Worm (Caenorhabditis elegans): ENCODE measurements around the gene flp-10.

The flp-10 gene

ce11 chrIV:7845585-7845984 lies 23.1 kb upstream of the flp-10 start:
- TF ChIP-seq duxl-1 (tag; optimal IDR thresholded peaks at IDR 0.05; ENCODE audit: poor library complexity) (no peak), zip-2 (tag; optimal IDR thresholded peaks at IDR 0.05) (no peak), daf-12 (tag; optimal IDR thresholded peaks at IDR 0.05) (no peak), mdl-1 (tag; optimal IDR thresholded peaks at IDR 0.05) (peak; percentile 56 to 86), F10B5.3 (tag; optimal IDR thresholded peaks at IDR 0.05) (peak; percentile 46), F37D6.2 (tag; optimal IDR thresholded peaks at IDR 0.05) (peak; percentile 51), lin-39 (tag; optimal IDR thresholded peaks at IDR 0.05) (no peak), mep-1 (tag; optimal IDR thresholded peaks at IDR 0.05) (peak; percentile 89), pqm-1 (tag; optimal IDR thresholded peaks at IDR 0.05) (no peak), nhr-111 (GFP tag; optimal IDR thresholded peaks at IDR 0.05) (peak; percentile 13), nhr-76 (tag; optimal IDR thresholded peaks at IDR 0.05) (no peak), daf-16 (GFP tag; optimal IDR thresholded peaks at IDR 0.05) (peak; percentile 25 to 57), daf-16 (tag; optimal IDR thresholded peaks at IDR 0.05) (peak; percentile 72), lsy-2 (tag; optimal IDR thresholded peaks at IDR 0.05) (peak; percentile 29 to 74), attf-4 (tag; optimal IDR thresholded peaks at IDR 0.05) (no peak), ceh-44 (GFP tag; IDR thresholded peaks at IDR 0.05) (no peak; the same call in 1 of the 2 replicates), lin-38 (GFP tag; IDR thresholded peaks at IDR 0.05) (peak; percentile 49), aha-1 (tag) (peak; percentile 99), hlh-11 (tag; optimal IDR thresholded peaks at IDR 0.05) (peak; percentile 92), nhr-102 (tag; optimal IDR thresholded peaks at IDR 0.05) (peak; percentile 52), F49E8.2 (tag; optimal IDR thresholded peaks at IDR 0.05; ENCODE audit: borderline replicate concordance) (no peak), cey-2 (tag; optimal IDR thresholded peaks at IDR 0.05; ENCODE audit: borderline replicate concordance, insufficient read depth) (no peak), nhr-77 (tag; optimal IDR thresholded peaks at IDR 0.05) (peak; percentile 37), lir-3 (tag; optimal IDR thresholded peaks at IDR 0.05) (no peak), dve-1 (tag; optimal IDR thresholded peaks at IDR 0.05; ENCODE audit: insufficient read depth) (peak; percentile 77), ZK337.2 (GFP tag; IDR thresholded peaks at IDR 0.05) (0 out of 2 replicates have a peak, but pooled peaks have one; percentile 53), pha-4 (GFP tag; IDR thresholded peaks at IDR 0.05) (peak; percentile 22; the same call in 1 of the 2 replicates), pha-4 (tag; optimal IDR thresholded peaks at IDR 0.05) (no peak), nhr-25 (tag; optimal IDR thresholded peaks at IDR 0.05; ENCODE audit: borderline replicate concordance, insufficient read depth) (peak; percentile 73), egl-27 (tag; optimal IDR thresholded peaks at IDR 0.05) (no peak), hmg-1.1 (GFP tag; IDR thresholded peaks at IDR 0.05) (peak; percentile 88), Y5F2A.4 (GFP tag; optimal IDR thresholded peaks at IDR 0.05) (no peak), zag-1 (tag; optimal IDR thresholded peaks at IDR 0.05) (peak; percentile 52), tag-97 (GFP tag; IDR thresholded peaks at IDR 0.05) (no peak), set-16 (GFP tag; IDR thresholded peaks at IDR 0.05) (peak; percentile 82), ceh-62 (tag; optimal IDR thresholded peaks at IDR 0.05) (no peak), dmd-9 (GFP tag; IDR thresholded peaks at IDR 0.05) (no peak), skn-1 (tag; optimal IDR thresholded peaks at IDR 0.05) (no peak), spr-3 (GFP tag; optimal IDR thresholded peaks at IDR 0.05) (no peak), ces-1 (GFP tag; optimal IDR thresholded peaks at IDR 0.05) (no peak), vab-7 (GFP tag; IDR thresholded peaks at IDR 0.05) (no peak), lin-29 (GFP tag; IDR thresholded peaks at IDR 0.05) (no peak), ZK546.5 (tag; optimal IDR thresholded peaks at IDR 0.05) (no peak), Y75B8A.6 (GFP tag; IDR thresholded peaks at IDR 0.05) (no peak), nhr-42 (GFP tag; IDR thresholded peaks at IDR 0.05) (no peak), tra-1 (GFP tag; IDR thresholded peaks at IDR 0.05) (peak; percentile 44; the same call in 1 of the 2 replicates), zip-11 (GFP tag; IDR thresholded peaks at IDR 0.05) (no peak), zfp-2 (tag; optimal IDR thresholded peaks at IDR 0.05) (no peak), nhr-10 (tag; optimal IDR thresholded peaks at IDR 0.05) (no peak), dmd-8 (GFP tag; IDR thresholded peaks at IDR 0.05) (0 out of 2 replicates have a peak, but pooled peaks have one; percentile 55), mxl-3 (GFP tag; optimal IDR thresholded peaks at IDR 0.05) (peak; percentile 82), lin-1 (GFP tag; IDR thresholded peaks at IDR 0.05) (0 out of 2 replicates have a peak, but pooled peaks have one; percentile 37)
